Worm (Caenorhabditis elegans): ENCODE measurements around the gene R11D1.13.

DNA sequence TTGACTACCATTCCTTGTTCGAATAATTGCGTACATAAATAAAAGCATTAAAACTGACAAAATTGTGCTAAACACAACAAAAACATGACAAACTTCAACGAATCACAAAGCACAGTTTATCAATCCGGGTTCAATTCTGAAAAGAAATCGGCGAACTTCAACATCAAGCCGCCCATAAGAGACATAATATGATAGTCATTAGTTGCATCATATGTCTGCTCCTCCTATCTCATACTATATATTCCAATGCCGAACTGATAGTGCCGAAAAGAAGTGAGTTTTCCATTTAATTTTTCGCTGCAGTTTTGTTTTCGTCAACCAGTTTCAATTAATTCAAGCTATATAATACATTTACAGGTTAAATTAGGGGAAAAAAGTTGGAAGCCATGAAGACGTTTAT is 14.7 kb downstream of the R11D1.13 start, which contains the start of gene hrg-7:
- TF ChIP-seq W03F9.2 (tag; optimal IDR thresholded peaks at IDR 0.05): no peak
- no peak for TF ChIP-seq dao-5 (tag; optimal IDR thresholded peaks at IDR 0.05)
- no peak for TF ChIP-seq him-1 (tag; optimal IDR thresholded peaks at IDR 0.05)
